Worm (Caenorhabditis elegans) whole organism, L4/young adult: ENCODE results near the gene clec-210.

Experiments used
- W03F9.2 ChIP-seq: fragments of 150-350 bp; optimal IDR thresholded peaks from 2 replicates; lab custom pipeline; 2014; ENCODE audit warnings: missing biosample characterization, missing genetic modification characterization
- him-1 ChIP-seq: sonication (generic microtip); optimal IDR thresholded peaks from 2 replicates; lab custom pipeline; 2016; ENCODE audit warnings: missing genotype, missing genetic modification reagents, missing genetic modification characterization, missing compliant biosample characterization

DNA sequence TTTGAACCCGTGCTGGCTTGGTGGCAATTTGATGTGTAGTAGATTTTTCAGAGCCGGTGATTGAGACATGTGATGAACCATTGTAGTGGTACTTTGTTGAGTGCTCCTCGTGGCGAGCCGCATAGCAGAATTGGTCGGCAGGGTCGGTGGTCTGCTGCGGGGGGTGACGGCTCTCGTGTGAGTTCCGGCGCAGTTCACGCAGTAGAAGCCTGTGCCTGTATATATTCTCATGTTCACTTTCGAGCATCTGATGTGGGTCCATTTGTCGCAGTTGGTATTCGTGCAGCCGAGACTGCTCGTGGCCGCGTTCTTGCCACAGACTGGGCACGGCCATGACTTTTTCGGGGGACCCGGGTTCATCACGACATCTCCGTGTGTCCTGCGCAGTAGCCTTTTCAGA lies 44.1 kb downstream of the clec-210 start:
- no peak for TF ChIP-seq him-1 (tag; lab: Kevin White, UChicago)
- no peak for TF ChIP-seq W03F9.2 (tag; lab: Kevin White, UChicago)
